Worm (Caenorhabditis elegans) whole organism, L4 larva: Measurements from ENCODE around the gene zip-10.

ENCODE experiments used
- ama-1 ChIP-seq: fragments of 150-350 bp; optimal IDR thresholded peaks from 2 replicates; lab custom pipeline; 2014; ENCODE audit warnings: inconsistent platforms, mixed read lengths
- arid-1 ChIP-seq: fragments of 200-800 bp; sonication (Bioruptor generic); conservative IDR thresholded peaks from 2 replicates; pipeline ENCODE4 v1.3.6; 2022; ENCODE audit warnings: missing genetic modification reagents, missing genetic modification characterization, missing compliant biosample characterization
- ceh-62 ChIP-seq: sonication (generic microtip); optimal IDR thresholded peaks from 2 replicates; lab custom pipeline; 2017; ENCODE audit warnings: missing biosample characterization, missing genetic modification characterization
- ces-1 ChIP-seq: fragments of 150-350 bp; sonication (generic microtip); optimal IDR thresholded peaks from 4 replicates; lab custom pipeline; 2014; ENCODE audit warnings: missing biosample characterization, missing genetic modification reagents, missing genetic modification characterization
- daf-19 ChIP-seq: fragments of 200-800 bp; sonication (Bioruptor generic); conservative IDR thresholded peaks from 2 replicates; pipeline ENCODE4 v1.3.6; 2022; ENCODE audit warnings: missing genetic modification characterization, missing compliant biosample characterization
- dmd-9 ChIP-seq: fragments of 200-800 bp; sonication (Bioruptor generic); IDR thresholded peaks from 2 replicates; pipeline ENCODE4 v1.3.6; 2022; ENCODE audit warnings: missing genetic modification reagents, missing genetic modification characterization, missing compliant biosample characterization
- egl-43 ChIP-seq: fragments of 200-800 bp; sonication (Bioruptor generic); IDR thresholded peaks from 2 replicates; pipeline ENCODE4 v1.3.6; 2022; ENCODE audit warnings: missing genetic modification reagents, missing genetic modification characterization, missing compliant biosample characterization
- hlh-30 ChIP-seq: sonication (generic microtip); optimal IDR thresholded peaks from 2 replicates; lab custom pipeline; 2017; ENCODE audit warnings: antibody characterized with exemption, mild to moderate bottlenecking, missing genetic modification characterization, missing compliant biosample characterization; ENCODE audit not compliant: insufficient read depth
- lin-39 ChIP-seq: fragments of 150-350 bp; optimal IDR thresholded peaks from 2 replicates; lab custom pipeline; 2014; ENCODE audit warnings: missing biosample characterization, missing genetic modification reagents, missing genetic modification characterization
- nhr-111 ChIP-seq: fragments of 200-800 bp; sonication (Bioruptor generic); optimal IDR thresholded peaks from 2 replicates; lab custom pipeline; 2018; ENCODE audit warnings: mild to moderate bottlenecking, missing genetic modification characterization, missing compliant biosample characterization
- nhr-28 ChIP-seq: fragments of 150-350 bp; optimal IDR thresholded peaks from 2 replicates; lab custom pipeline; 2014; ENCODE audit warnings: missing biosample characterization, missing genetic modification characterization
- nhr-77 ChIP-seq: fragments of 150-350 bp; optimal IDR thresholded peaks from 2 replicates; lab custom pipeline; 2014; ENCODE audit warnings: missing biosample characterization, missing genetic modification characterization
- pha-4 ChIP-seq, 2 experiments: fragments of 150-350 bp in 1 of 2; fragments of 200-800 bp in 1 of 2; sonication (Bioruptor generic) in 1 of 2; IDR thresholded peaks in 1 of 2; optimal IDR thresholded peaks in 1 of 2; 2 replicates each; pipeline versions ENCODE4 v1.3.6 to Lab custom; 2014 to 2022; ENCODE audit warnings: missing genetic modification characterization in 2 of 2, missing genetic modification reagents in 2 of 2, missing biosample characterization in 1 of 2, missing compliant biosample characterization in 1 of 2

- TF ChIP-seq nhr-111 (GFP tag; lab: Kevin White, UChicago) (no peak), nhr-77 (tag; lab: Kevin White, UChicago) (peak; percentile 34), ceh-62 (tag; lab: Kevin White, UChicago) (no peak), arid-1 (GFP tag; lab: Robert Waterston, UW) (no peak), ces-1 (no peak), ama-1 (lab: Kevin White, UChicago) (no peak), dmd-9 (GFP tag; lab: Robert Waterston, UW) (no peak), egl-43 (GFP tag; lab: Robert Waterston, UW) (no peak), pha-4 (GFP tag; IDR thresholded peaks at IDR 0.05; lab: Robert Waterston, UW) (no peak), pha-4 (tag; optimal IDR thresholded peaks at IDR 0.05; lab: Kevin White, UChicago) (no peak), nhr-28 (tag; lab: Kevin White, UChicago) (peak; percentile 75), lin-39 (tag; lab: Kevin White, UChicago) (no peak), daf-19 (GFP tag; lab: Robert Waterston, UW) (no peak), hlh-30 (tag; lab: Kevin White, UChicago) (peak; percentile 45)
Observed at ce11 chrV:11648435-11648834, 2.1 kb downstream of the zip-10 start.
